Worm (Caenorhabditis elegans): ENCODE results near the gene ark-1.

Gene ark-1

ce11 chrIV:12599158-12599557 lies 31.7 kb downstream of the ark-1 start, which contains the start of gene pgp-1:
TSS of gene pgp-1 (minus strand) at chrIV:12599169.
- TF ChIP-seq ztf-23 (GFP tag; IDR thresholded peaks at IDR 0.05) (no peak), ref-1 (GFP tag; conservative IDR thresholded peaks at IDR 0.05) (no peak), med-1 (GFP tag; optimal IDR thresholded peaks at IDR 0.05; ENCODE audit: insufficient read depth) (no peak), ztf-29 (GFP tag; IDR thresholded peaks at IDR 0.05) (no peak), T22C8.4 (GFP tag; IDR thresholded peaks at IDR 0.05) (no peak), klf-2 (GFP tag; conservative IDR thresholded peaks at IDR 0.05) (no peak), tab-1 (GFP tag; IDR thresholded peaks at IDR 0.05) (no peak), cog-1 (tag; optimal IDR thresholded peaks at IDR 0.05) (no peak), flt-1 (GFP tag; IDR thresholded peaks at IDR 0.05) (no peak)

DNA sequence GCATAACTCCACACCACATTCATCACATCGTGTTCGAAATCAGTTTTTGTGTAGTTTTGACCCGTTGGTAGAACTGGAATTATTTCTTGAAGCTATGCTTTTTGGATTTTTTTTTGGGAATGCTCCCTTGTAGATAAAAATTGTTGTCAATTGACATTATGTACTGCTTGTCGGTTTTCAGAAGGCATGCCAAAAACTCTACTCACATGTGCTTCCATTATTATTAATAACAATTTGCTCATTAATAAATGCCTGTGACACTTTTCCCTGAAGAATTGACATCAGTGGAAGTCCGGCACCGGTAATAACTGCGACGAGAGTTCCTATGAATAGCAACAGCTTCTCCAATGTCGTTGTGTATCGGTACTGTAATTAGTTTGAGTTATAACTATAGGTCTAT lies 33.9 kb downstream of the ark-1 start:
- no peak for TF ChIP-seq flt-1 (GFP tag; IDR thresholded peaks at IDR 0.05)
- TF ChIP-seq ztf-29 (GFP tag; IDR thresholded peaks at IDR 0.05): no peak
- no peak for TF ChIP-seq klf-2 (GFP tag; conservative IDR thresholded peaks at IDR 0.05)
- no peak for TF ChIP-seq tab-1 (GFP tag; IDR thresholded peaks at IDR 0.05)
- no peak for TF ChIP-seq med-1 (GFP tag; optimal IDR thresholded peaks at IDR 0.05; ENCODE audit: insufficient read depth)
- TF ChIP-seq ref-1 (GFP tag; conservative IDR thresholded peaks at IDR 0.05): no peak
- TF ChIP-seq T22C8.4 (GFP tag; IDR thresholded peaks at IDR 0.05): no peak

- TF ChIP-seq flt-1 (GFP tag; IDR thresholded peaks at IDR 0.05): peak; percentile 63
- peak; percentile 51; the same call in 1 of the 2 replicates for TF ChIP-seq ref-1 (GFP tag; conservative IDR thresholded peaks at IDR 0.05)
- TF ChIP-seq cog-1 (tag; optimal IDR thresholded peaks at IDR 0.05): peak; percentile 59
- peak; percentile 88 for TF ChIP-seq ztf-23 (GFP tag; IDR thresholded peaks at IDR 0.05)
- peak; percentile 69 for TF ChIP-seq klf-2 (GFP tag; conservative IDR thresholded peaks at IDR 0.05)
- TF ChIP-seq tab-1 (GFP tag; IDR thresholded peaks at IDR 0.05): peak; percentile 80
- peak; percentile 49 for TF ChIP-seq med-1 (GFP tag; optimal IDR thresholded peaks at IDR 0.05; ENCODE audit: insufficient read depth)
- peak; percentile 76 for TF ChIP-seq T22C8.4 (GFP tag; IDR thresholded peaks at IDR 0.05)
- TF ChIP-seq ztf-29 (GFP tag; IDR thresholded peaks at IDR 0.05): peak; percentile 71; the same call in 1 of the 2 replicates
These were observed 36.2 kb downstream of the ark-1 start for ce11 chrIV:12594574-12594973.

ce11 chrIV:12590373-12590772 lies 40.4 kb downstream of the ark-1 start, which contains the start of gene cul-6:
TSS of gene cul-6 (minus strand) at chrIV:12590451.
- TF ChIP-seq cog-1 (tag; optimal IDR thresholded peaks at IDR 0.05) (no peak), klf-2 (GFP tag; conservative IDR thresholded peaks at IDR 0.05) (no peak), ztf-29 (GFP tag; IDR thresholded peaks at IDR 0.05) (no peak), ref-1 (GFP tag; conservative IDR thresholded peaks at IDR 0.05) (no peak), flt-1 (GFP tag; IDR thresholded peaks at IDR 0.05) (no peak), ztf-23 (GFP tag; IDR thresholded peaks at IDR 0.05) (no peak), T22C8.4 (GFP tag; IDR thresholded peaks at IDR 0.05) (no peak), med-1 (GFP tag; optimal IDR thresholded peaks at IDR 0.05; ENCODE audit: insufficient read depth) (no peak), tab-1 (GFP tag; IDR thresholded peaks at IDR 0.05) (no peak)

DNA sequence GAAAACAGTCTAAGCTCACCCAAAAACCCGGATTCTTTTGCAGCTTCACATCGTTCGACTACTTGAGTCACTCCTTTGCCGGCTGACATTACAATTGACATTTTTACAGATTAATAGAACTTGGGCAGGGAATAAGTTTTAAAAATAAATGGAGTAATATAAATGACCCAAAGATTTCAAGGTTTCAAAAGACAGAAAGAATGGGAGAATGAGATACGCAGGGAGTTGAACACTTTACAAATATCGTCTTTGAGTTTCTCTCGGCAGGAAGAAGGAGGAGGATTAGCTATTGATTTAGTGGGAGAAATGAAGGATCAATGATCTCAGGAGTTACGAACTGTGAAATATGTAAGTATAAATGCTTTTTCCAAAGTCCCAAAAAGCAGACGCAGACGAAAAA lies 44.9 kb downstream of the ark-1 start, which contains the start of gene K08E7.8:
Gene K08E7.8, minus strand, starts transcription at position 101 of the 400 bp plus-strand sequence.
- TF ChIP-seq flt-1 (GFP tag; IDR thresholded peaks at IDR 0.05): no peak

ce11 chrIV:12584146-12584545 lies 46.7 kb downstream of the ark-1 start:
- TF ChIP-seq ztf-23 (GFP tag; IDR thresholded peaks at IDR 0.05) (0 out of 2 replicates have a peak, but pooled peaks have one; percentile 6), cog-1 (tag; optimal IDR thresholded peaks at IDR 0.05) (no peak), tab-1 (GFP tag; IDR thresholded peaks at IDR 0.05) (no peak), flt-1 (GFP tag; IDR thresholded peaks at IDR 0.05) (no peak), med-1 (GFP tag; optimal IDR thresholded peaks at IDR 0.05; ENCODE audit: insufficient read depth) (no peak), ref-1 (GFP tag; conservative IDR thresholded peaks at IDR 0.05) (0 out of 2 replicates have a peak, but pooled peaks have one; percentile 44), T22C8.4 (GFP tag; IDR thresholded peaks at IDR 0.05) (no peak), klf-2 (GFP tag; conservative IDR thresholded peaks at IDR 0.05) (no peak)

DNA sequence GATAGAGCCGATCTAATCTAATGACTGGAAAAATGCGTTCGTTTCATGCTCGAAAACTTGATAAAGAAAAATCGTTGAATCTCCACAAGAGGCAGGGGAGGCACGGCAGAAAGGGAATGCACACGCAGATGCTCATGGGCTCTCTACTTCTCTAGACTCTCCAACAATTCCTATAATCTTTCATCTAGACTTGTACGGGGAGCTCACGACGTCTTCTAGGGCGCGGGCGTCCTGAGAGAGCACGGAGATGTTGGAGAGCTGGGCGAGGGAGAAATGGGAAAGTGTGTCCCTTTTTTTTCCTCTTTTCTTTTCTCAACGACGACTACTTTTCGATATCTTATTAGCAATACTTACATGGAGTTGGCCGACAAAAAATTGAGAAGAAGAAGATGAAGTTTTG lies 47.6 kb downstream of the ark-1 start:
- TF ChIP-seq cog-1 (tag; optimal IDR thresholded peaks at IDR 0.05): no peak
- no peak for TF ChIP-seq ztf-23 (GFP tag; IDR thresholded peaks at IDR 0.05)
- TF ChIP-seq tab-1 (GFP tag; IDR thresholded peaks at IDR 0.05): no peak
- TF ChIP-seq med-1 (GFP tag; optimal IDR thresholded peaks at IDR 0.05; ENCODE audit: insufficient read depth): no peak
- no peak for TF ChIP-seq T22C8.4 (GFP tag; IDR thresholded peaks at IDR 0.05)
- no peak for TF ChIP-seq ref-1 (GFP tag; conservative IDR thresholded peaks at IDR 0.05)
- no peak for TF ChIP-seq klf-2 (GFP tag; conservative IDR thresholded peaks at IDR 0.05)
- TF ChIP-seq flt-1 (GFP tag; IDR thresholded peaks at IDR 0.05): no peak
- no peak for TF ChIP-seq ztf-29 (GFP tag; IDR thresholded peaks at IDR 0.05)

DNA sequence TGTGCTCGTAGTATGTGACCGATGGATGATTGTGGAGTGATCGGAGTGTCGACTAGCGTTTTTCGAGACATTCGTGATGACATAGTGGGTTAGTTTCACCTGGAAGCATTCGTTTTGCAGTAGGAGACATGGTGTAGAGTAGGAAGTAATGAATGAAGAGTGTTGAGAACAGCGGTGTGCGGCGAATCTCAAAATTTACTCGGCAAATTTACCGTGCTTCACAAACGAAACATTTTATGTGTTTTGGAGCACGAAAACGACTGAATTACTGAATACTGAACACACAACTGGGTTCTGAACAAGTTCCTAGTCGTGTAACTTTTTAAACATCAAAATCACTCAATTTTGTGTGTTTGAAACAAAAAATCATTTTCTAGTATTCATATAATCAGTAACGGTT lies 49.8 kb downstream of the ark-1 start, which contains the start of gene K08E7.6:
Gene K08E7.6, minus strand, starts transcription at position 101 of the 400 bp plus-strand sequence.
- TF ChIP-seq ztf-23 (GFP tag; IDR thresholded peaks at IDR 0.05) (no peak), med-1 (GFP tag; optimal IDR thresholded peaks at IDR 0.05; ENCODE audit: insufficient read depth) (no peak), flt-1 (GFP tag; IDR thresholded peaks at IDR 0.05) (no peak), cog-1 (tag; optimal IDR thresholded peaks at IDR 0.05) (no peak), ref-1 (GFP tag; conservative IDR thresholded peaks at IDR 0.05) (no peak), tab-1 (GFP tag; IDR thresholded peaks at IDR 0.05) (no peak), klf-2 (GFP tag; conservative IDR thresholded peaks at IDR 0.05) (no peak), ztf-29 (GFP tag; IDR thresholded peaks at IDR 0.05) (no peak), T22C8.4 (GFP tag; IDR thresholded peaks at IDR 0.05) (no peak)

- no peak for TF ChIP-seq flt-1 (GFP tag; IDR thresholded peaks at IDR 0.05)
- TF ChIP-seq cog-1 (tag; optimal IDR thresholded peaks at IDR 0.05): no peak
- TF ChIP-seq ztf-23 (GFP tag; IDR thresholded peaks at IDR 0.05): no peak
- TF ChIP-seq T22C8.4 (GFP tag; IDR thresholded peaks at IDR 0.05): no peak
- TF ChIP-seq ref-1 (GFP tag; conservative IDR thresholded peaks at IDR 0.05): no peak
- no peak for TF ChIP-seq ztf-29 (GFP tag; IDR thresholded peaks at IDR 0.05)
- TF ChIP-seq tab-1 (GFP tag; IDR thresholded peaks at IDR 0.05): no peak
- no peak for TF ChIP-seq med-1 (GFP tag; optimal IDR thresholded peaks at IDR 0.05; ENCODE audit: insufficient read depth)
- TF ChIP-seq klf-2 (GFP tag; conservative IDR thresholded peaks at IDR 0.05): no peak
These were observed 56.6 kb downstream of the ark-1 start for ce11 chrIV:12574265-12574664.

DNA sequence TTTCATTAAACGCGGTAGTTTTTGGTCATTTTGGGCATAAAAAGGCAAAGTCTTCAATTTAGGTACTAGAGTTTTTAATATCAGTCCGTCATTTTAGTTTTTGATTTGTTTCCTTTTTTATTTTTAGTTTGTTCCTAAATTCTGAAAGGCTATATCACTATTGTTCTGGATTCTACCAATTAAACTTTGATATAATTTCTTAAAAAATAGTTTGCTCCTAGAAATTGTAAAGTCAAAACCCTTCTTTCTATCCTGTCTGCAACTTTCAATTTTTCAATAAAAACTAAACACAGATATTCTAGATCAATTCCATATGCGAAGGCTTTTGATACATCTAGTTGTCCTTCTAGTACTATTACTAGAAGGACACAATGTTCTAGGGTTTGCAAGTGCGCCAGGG lies 57.8 kb downstream of the ark-1 start, which contains the start of gene K08E7.5:
Gene K08E7.5, plus strand, starts transcription at position 301 of the 400 bp plus-strand sequence.
- TF ChIP-seq med-1 (GFP tag; optimal IDR thresholded peaks at IDR 0.05; ENCODE audit: insufficient read depth) (no peak), T22C8.4 (GFP tag; IDR thresholded peaks at IDR 0.05) (no peak), flt-1 (GFP tag; IDR thresholded peaks at IDR 0.05) (no peak), ref-1 (GFP tag; conservative IDR thresholded peaks at IDR 0.05) (no peak), ztf-29 (GFP tag; IDR thresholded peaks at IDR 0.05) (no peak), klf-2 (GFP tag; conservative IDR thresholded peaks at IDR 0.05) (no peak), cog-1 (tag; optimal IDR thresholded peaks at IDR 0.05) (no peak)

Data from whole organism, midembryonic.